Fruit fly (Drosophila melanogaster): Measurements from ENCODE around the gene Rh6.

Rh6 gene

dm6 chr3R:15475973-15476692 is 6.8 kb upstream of the Rh6 start, which contains the start of gene AdamTS-A:
AdamTS-A (minus strand) TSS chr3R:15476193.
- TF ChIP-seq her (GFP tag; optimal IDR thresholded peaks at IDR 0.05) (no peak), sd (tag; optimal IDR thresholded peaks at IDR 0.05) (peak; percentile 2), sens (GFP tag) (peak; percentile 47), CG34224 (GFP tag; IDR thresholded peaks at IDR 0.05; ENCODE audit: partially characterized antibody) (0 out of 3 replicates have a peak, but pooled peaks have one; percentile 31), rib (GFP tag; IDR thresholded peaks at IDR 0.05) (peak; percentile 31; the same call in 1 of the 2 replicates), Dfd (GFP tag; optimal IDR thresholded peaks at IDR 0.05) (no peak), cad (GFP tag; optimal IDR thresholded peaks at IDR 0.05) (no peak), CG2712 (tag; optimal IDR thresholded peaks at IDR 0.05) (no peak), slou (GFP tag; optimal IDR thresholded peaks at IDR 0.05) (no peak), Max (GFP tag; optimal IDR thresholded peaks at IDR 0.05) (no peak), CG1024 (GFP tag; IDR thresholded peaks at IDR 0.05) (no peak), CG13287 (GFP tag; IDR thresholded peaks at IDR 0.05; ENCODE audit: partially characterized antibody) (peak; percentile 40; the same call in 1 of the 2 replicates), Rfx (GFP tag; IDR thresholded peaks at IDR 0.05) (peak; percentile 16; the same call in 1 of the 2 replicates), BEAF-32 (GFP tag; optimal IDR thresholded peaks at IDR 0.05) (no peak), CG12769 (tag; optimal IDR thresholded peaks at IDR 0.05) (peak; percentile 43), sob (GFP tag; IDR thresholded peaks at IDR 0.05) (0 out of 2 replicates have a peak, but pooled peaks have one; percentile 20), Trl (optimal IDR thresholded peaks at IDR 0.05) (peak; percentile 77 to 82), Trl (GFP tag; optimal IDR thresholded peaks at IDR 0.05) (no peak), so (GFP tag; IDR thresholded peaks at IDR 0.05) (0 out of 3 replicates have a peak, but pooled peaks have one; percentile 34), zen2 (GFP tag; IDR thresholded peaks at IDR 0.05; ENCODE audit: partially characterized antibody) (0 out of 3 replicates have a peak, but pooled peaks have one; percentile 18), cwo (GFP tag; optimal IDR thresholded peaks at IDR 0.05) (peak; percentile 0), yki (optimal IDR thresholded peaks at IDR 0.05) (peak; percentile 53), Scr (GFP tag; IDR thresholded peaks at IDR 0.05; ENCODE audit: partially characterized antibody) (peak; percentile 22; the same call in 1 of the 2 replicates), CG14441 (GFP tag; IDR thresholded peaks at IDR 0.05) (no peak), CG8290 (GFP tag; optimal IDR thresholded peaks at IDR 0.05) (no peak), CG8290 (tag; optimal IDR thresholded peaks at IDR 0.05) (peak in 1 of 2 experiments; percentile 71), sug (tag; optimal IDR thresholded peaks at IDR 0.05) (no peak), lbe (GFP tag; optimal IDR thresholded peaks at IDR 0.05) (peak; percentile 0), kah (GFP tag; optimal IDR thresholded peaks at IDR 0.05) (no peak), chm (GFP tag; IDR thresholded peaks at IDR 0.05) (peak; percentile 51; the same call in 1 of the 2 replicates), amos (GFP tag; IDR thresholded peaks at IDR 0.05; ENCODE audit: partially characterized antibody) (peak; percentile 30; the same call in 1 of the 2 replicates), pfk (GFP tag; optimal IDR thresholded peaks at IDR 0.05) (peak; percentile 83), lab (GFP tag; optimal IDR thresholded peaks at IDR 0.05) (peak; percentile 2), cg (GFP tag; optimal IDR thresholded peaks at IDR 0.05) (peak; percentile 0), kay (GFP tag; optimal IDR thresholded peaks at IDR 0.05) (no peak), CG32532 (GFP tag; IDR thresholded peaks at IDR 0.05) (peak; percentile 18; the same call in 1 of the 2 replicates), CrebB (tag; optimal IDR thresholded peaks at IDR 0.05) (no peak), Jarid2 (GFP tag; optimal IDR thresholded peaks at IDR 0.05) (peak; percentile 80), vvl (GFP tag; IDR thresholded peaks at IDR 0.05) (peak; percentile 29; the same call in 1 of the 2 replicates), CG3163 (GFP tag; optimal IDR thresholded peaks at IDR 0.05) (peak; percentile 87), CG14014 (GFP tag; IDR thresholded peaks at IDR 0.05) (peak; percentile 23; the same call in 1 of the 2 replicates), CG10959 (GFP tag; IDR thresholded peaks at IDR 0.05) (no peak), mirr (GFP tag; optimal IDR thresholded peaks at IDR 0.05) (peak; percentile 1), Deaf1 (tag; optimal IDR thresholded peaks at IDR 0.05) (peak; percentile 77), MBD-R2 (GFP tag; IDR thresholded peaks at IDR 0.05) (peak; percentile 24; the same call in 1 of the 2 replicates), CG4328 (GFP tag; optimal IDR thresholded peaks at IDR 0.05) (no peak), CG15479 (GFP tag; optimal IDR thresholded peaks at IDR 0.05) (peak; percentile 75), chinmo (GFP tag; IDR thresholded peaks at IDR 0.05; ENCODE audit: partially characterized antibody) (peak; percentile 90; the same call in 2 of the 4 replicates), E2f1 (GFP tag; IDR thresholded peaks at IDR 0.05) (0 out of 2 replicates have a peak, but pooled peaks have one; percentile 15)
